Worm (Caenorhabditis elegans) whole organism, L2 larva: ENCODE results near the gene msp-49.

ENCODE experiments used
- C34F6.9 ChIP-seq: fragments of 150-350 bp; optimal IDR thresholded peaks from 2 replicates; lab custom pipeline; 2014; ENCODE audit warnings: missing biosample characterization, missing genetic modification characterization
- F13H6.1 ChIP-seq: sonication (generic microtip); optimal IDR thresholded peaks from 2 replicates; lab custom pipeline; 2016; ENCODE audit warnings: missing genetic modification characterization, missing compliant biosample characterization
- R02D3.7 ChIP-seq: fragments of 150-350 bp; optimal IDR thresholded peaks from 2 replicates; lab custom pipeline; 2014; ENCODE audit warnings: missing biosample characterization, missing genetic modification characterization
- Y55F3AM.14 ChIP-seq: fragments of 200-800 bp; sonication (Bioruptor generic); optimal IDR thresholded peaks from 2 replicates; lab custom pipeline; 2018; ENCODE audit warnings: mild to moderate bottlenecking, missing genetic modification characterization, missing compliant biosample characterization
- alr-1 ChIP-seq: fragments of 150-350 bp; optimal IDR thresholded peaks from 2 replicates; lab custom pipeline; 2014; ENCODE audit warnings: missing biosample characterization, missing genetic modification characterization
- aly-2 ChIP-seq: fragments of 150-350 bp; optimal IDR thresholded peaks from 2 replicates; lab custom pipeline; 2014; ENCODE audit warnings: missing biosample characterization, missing genetic modification characterization
- ama-1 ChIP-seq: fragments of 150-350 bp; optimal IDR thresholded peaks from 2 replicates; lab custom pipeline; 2018; ENCODE audit warnings: inconsistent platforms
- ceh-16 ChIP-seq: fragments of 150-350 bp; optimal IDR thresholded peaks from 2 replicates; lab custom pipeline; 2014; ENCODE audit warnings: missing biosample characterization, missing genetic modification characterization
- ceh-82 ChIP-seq: fragments of 150-350 bp; optimal IDR thresholded peaks from 2 replicates; lab custom pipeline; 2014; ENCODE audit warnings: missing biosample characterization, missing genetic modification characterization
- crh-2 ChIP-seq: sonication (generic microtip); optimal IDR thresholded peaks from 2 replicates; lab custom pipeline; 2017; ENCODE audit warnings: missing biosample characterization, missing genetic modification characterization
- egl-27 ChIP-seq: sonication (generic microtip); optimal IDR thresholded peaks from 3 replicates; lab custom pipeline; 2017; ENCODE audit warnings: missing biosample characterization, missing genetic modification reagents, missing genetic modification characterization
- elt-1 ChIP-seq: fragments of 150-350 bp; optimal IDR thresholded peaks from 2 replicates; lab custom pipeline; 2014; ENCODE audit warnings: missing biosample characterization, missing genetic modification characterization
- fos-1 ChIP-seq: fragments of 150-350 bp; optimal IDR thresholded peaks from 2 replicates; lab custom pipeline; 2014; ENCODE audit warnings: missing biosample characterization, missing genetic modification characterization
- gmeb-1 ChIP-seq: fragments of 150-350 bp; optimal IDR thresholded peaks from 2 replicates; lab custom pipeline; 2014; ENCODE audit warnings: missing biosample characterization, missing genetic modification characterization
- lin-11 ChIP-seq: fragments of 150-350 bp; sonication (generic microtip); optimal IDR thresholded peaks from 2 replicates; lab custom pipeline; 2014; ENCODE audit warnings: missing biosample characterization, missing genetic modification characterization, inconsistent platforms, mixed read lengths
- lsy-2 ChIP-seq, 2 experiments: fragments of 150-350 bp in 1 of 2; sonication (generic microtip) in 1 of 2; optimal IDR thresholded peaks; 2 replicates each; lab custom pipeline; 2014 to 2017; ENCODE audit warnings: missing biosample characterization in 2 of 2, missing genetic modification characterization in 2 of 2
- mab-5 ChIP-seq: fragments of 150-350 bp; optimal IDR thresholded peaks from 2 replicates; lab custom pipeline; 2014; ENCODE audit warnings: missing biosample characterization, missing genetic modification characterization
- nhr-10 ChIP-seq: sonication (generic microtip); optimal IDR thresholded peaks from 2 replicates; lab custom pipeline; 2017; ENCODE audit warnings: missing biosample characterization, missing genetic modification characterization
- nhr-11 ChIP-seq: fragments of 150-350 bp; optimal IDR thresholded peaks from 2 replicates; lab custom pipeline; 2014; ENCODE audit warnings: missing biosample characterization, missing genetic modification characterization
- nhr-12 ChIP-seq: fragments of 150-350 bp; optimal IDR thresholded peaks from 2 replicates; lab custom pipeline; 2014; ENCODE audit warnings: missing biosample characterization, missing genetic modification characterization
- nhr-129 ChIP-seq: fragments of 150-350 bp; optimal IDR thresholded peaks from 2 replicates; lab custom pipeline; 2014; ENCODE audit warnings: missing biosample characterization, missing genetic modification characterization
- nhr-23 ChIP-seq: fragments of 150-350 bp; optimal IDR thresholded peaks from 2 replicates; lab custom pipeline; 2014; ENCODE audit warnings: missing biosample characterization, missing genetic modification reagents, missing genetic modification characterization
- nhr-237 ChIP-seq: fragments of 150-350 bp; optimal IDR thresholded peaks from 2 replicates; lab custom pipeline; 2014; ENCODE audit warnings: missing biosample characterization, missing genetic modification characterization
- nhr-25 ChIP-seq: fragments of 150-350 bp; sonication (generic microtip); optimal IDR thresholded peaks from 3 replicates; lab custom pipeline; 2014; ENCODE audit warnings: missing biosample characterization, missing genetic modification characterization
- nhr-77 ChIP-seq: fragments of 150-350 bp; optimal IDR thresholded peaks from 2 replicates; lab custom pipeline; 2014; ENCODE audit warnings: missing biosample characterization, missing genetic modification characterization
- peb-1 ChIP-seq: fragments of 150-350 bp; optimal IDR thresholded peaks from 2 replicates; lab custom pipeline; 2014; ENCODE audit warnings: missing biosample characterization, missing genetic modification characterization
- sem-4 ChIP-seq: fragments of 150-350 bp; optimal IDR thresholded peaks from 2 replicates; lab custom pipeline; 2014; ENCODE audit warnings: missing biosample characterization, missing genetic modification reagents, missing genetic modification characterization
- skn-1 ChIP-seq: sonication (generic microtip); optimal IDR thresholded peaks from 2 replicates; lab custom pipeline; 2017; ENCODE audit warnings: missing biosample characterization, missing genetic modification characterization
- sma-3 ChIP-seq: sonication (generic microtip); optimal IDR thresholded peaks from 2 replicates; lab custom pipeline; 2016; ENCODE audit warnings: missing genetic modification reagents, missing genetic modification characterization, missing compliant biosample characterization
- sma-9 ChIP-seq, 2 experiments: fragments of 150-350 bp in 1 of 2; sonication (generic microtip) in 1 of 2; optimal IDR thresholded peaks; 2 replicates each; lab custom pipeline; 2014 to 2016; ENCODE audit warnings: missing genetic modification characterization in 2 of 2, mild to moderate bottlenecking in 1 of 2, missing biosample characterization in 1 of 2, missing compliant biosample characterization in 1 of 2, missing genetic modification reagents in 1 of 2, moderate library complexity in 1 of 2
- unc-39 ChIP-seq: fragments of 150-350 bp; optimal IDR thresholded peaks from 2 replicates; lab custom pipeline; 2014; ENCODE audit warnings: missing biosample characterization, missing genetic modification characterization
- unc-55 ChIP-seq: fragments of 150-350 bp; sonication (generic microtip); optimal IDR thresholded peaks from 3 replicates; lab custom pipeline; 2014; ENCODE audit warnings: missing biosample characterization, missing genetic modification reagents, missing genetic modification characterization
- unc-62 ChIP-seq: fragments of 150-350 bp; optimal IDR thresholded peaks from 2 replicates; lab custom pipeline; 2014; ENCODE audit warnings: missing biosample characterization, missing genetic modification reagents, missing genetic modification characterization
- zag-1 ChIP-seq: fragments of 150-350 bp; optimal IDR thresholded peaks from 2 replicates; lab custom pipeline; 2014; ENCODE audit warnings: missing biosample characterization, missing genetic modification characterization
- ztf-1 ChIP-seq: fragments of 200-800 bp; sonication (Bioruptor generic); conservative IDR thresholded peaks from 2 replicates; pipeline ENCODE4 v1.3.6; 2022; ENCODE audit warnings: missing genetic modification characterization, missing compliant biosample characterization
- ztf-11 ChIP-seq: sonication (generic microtip); optimal IDR thresholded peaks from 2 replicates; lab custom pipeline; 2017; ENCODE audit warnings: missing biosample characterization, missing genetic modification characterization
- ztf-4 ChIP-seq: fragments of 150-350 bp; optimal IDR thresholded peaks from 2 replicates; lab custom pipeline; 2014; ENCODE audit warnings: missing biosample characterization, missing genetic modification characterization

msp-49 gene

DNA sequence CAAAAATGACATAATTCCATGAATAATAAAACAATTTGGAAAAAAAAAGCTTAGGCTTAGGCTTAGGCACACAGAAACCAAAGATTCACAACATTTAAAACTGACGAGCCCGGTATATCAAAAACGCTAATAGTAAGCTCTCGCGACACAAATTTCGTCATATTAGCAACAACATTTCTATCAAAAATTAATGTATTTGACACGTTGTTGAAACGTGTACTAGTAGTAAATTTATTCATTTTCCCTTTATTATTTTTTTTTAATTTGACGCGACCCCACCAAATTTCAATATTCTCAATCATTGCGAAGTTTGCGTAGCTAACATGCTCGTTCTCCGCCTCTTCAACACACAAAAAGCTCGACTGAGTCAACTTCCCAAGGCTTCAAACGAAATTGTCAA, 17.8 kb downstream of the msp-49 start, which contains the start of gene C34F11.2:
TSS of gene C34F11.2 (plus strand) at position 301 of the 400 bp plus-strand sequence.
- no peak for TF ChIP-seq nhr-237 (tag; lab: Kevin White, UChicago)
- TF ChIP-seq nhr-12 (tag; lab: Kevin White, UChicago): no peak
- no peak for TF ChIP-seq ztf-4
- TF ChIP-seq sem-4 (tag; lab: Kevin White, UChicago): no peak
- no peak for TF ChIP-seq unc-62 (GFP tag; lab: Kevin White, UChicago)
- TF ChIP-seq zag-1: no peak
- TF ChIP-seq nhr-77: no peak
- no peak for TF ChIP-seq ceh-82 (tag; lab: Kevin White, UChicago)
- TF ChIP-seq ceh-16 (tag; lab: Kevin White, UChicago): no peak
- TF ChIP-seq R02D3.7 (tag; lab: Kevin White, UChicago): no peak
- TF ChIP-seq C34F6.9 (tag; lab: Kevin White, UChicago): no peak
- TF ChIP-seq ztf-11: no peak
- TF ChIP-seq crh-2 (tag; lab: Kevin White, UChicago): no peak
- no peak for TF ChIP-seq ama-1
- no peak for TF ChIP-seq aly-2 (tag; lab: Kevin White, UChicago)
- TF ChIP-seq egl-27: no peak
- TF ChIP-seq ztf-1 (GFP tag; lab: Robert Waterston, UW): no peak
- TF ChIP-seq F13H6.1 (tag; lab: Kevin White, UChicago): no peak

DNA sequence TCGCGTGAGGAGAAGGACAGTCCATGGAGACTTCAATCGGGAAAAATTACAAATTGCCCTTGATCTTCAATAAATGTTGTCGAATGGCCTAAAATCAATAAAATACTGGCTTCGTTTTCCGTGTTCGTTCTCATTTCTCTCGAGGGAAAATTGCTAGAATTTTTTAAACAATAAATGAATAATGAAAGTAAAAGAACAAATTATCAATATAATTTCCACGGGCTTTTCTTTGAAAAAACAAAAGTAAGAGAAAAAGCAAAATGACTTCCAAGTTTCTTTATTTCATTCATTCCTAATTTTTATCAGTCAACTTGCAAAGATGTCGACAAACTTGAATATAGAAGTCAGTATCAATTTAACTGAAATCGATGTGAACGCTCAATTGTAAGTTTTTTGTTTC, 18.5 kb downstream of the msp-49 start, which contains the start of gene C34F11.1:
TSS of gene C34F11.1 (plus strand) at position 301 of the 400 bp plus-strand sequence.
- TF ChIP-seq fos-1 (tag; lab: Kevin White, UChicago) (no peak), lsy-2 (tag; optimal IDR thresholded peaks at IDR 0.05; lab: Kevin White, UChicago) (no peak), elt-1 (tag; lab: Kevin White, UChicago) (no peak), nhr-23 (tag; lab: Kevin White, UChicago) (no peak), nhr-12 (tag; lab: Kevin White, UChicago) (no peak), ama-1 (no peak), nhr-237 (tag; lab: Kevin White, UChicago) (no peak), nhr-25 (tag; lab: Kevin White, UChicago) (no peak), unc-39 (tag; lab: Kevin White, UChicago) (no peak), gmeb-1 (tag; lab: Kevin White, UChicago) (no peak), peb-1 (tag; lab: Kevin White, UChicago) (no peak), nhr-11 (tag; lab: Kevin White, UChicago) (no peak), egl-27 (no peak), zag-1 (no peak), Y55F3AM.14 (GFP tag; lab: Kevin White, UChicago) (no peak), sma-3 (GFP tag; lab: Kevin White, UChicago) (no peak), lin-11 (tag; lab: Kevin White, UChicago) (no peak), sma-9 (GFP tag; optimal IDR thresholded peaks at IDR 0.05; lab: Kevin White, UChicago) (no peak), sma-9 (tag; optimal IDR thresholded peaks at IDR 0.05; lab: Kevin White, UChicago) (no peak), alr-1 (tag; lab: Kevin White, UChicago) (no peak), ceh-82 (tag; lab: Kevin White, UChicago) (no peak)

DNA sequence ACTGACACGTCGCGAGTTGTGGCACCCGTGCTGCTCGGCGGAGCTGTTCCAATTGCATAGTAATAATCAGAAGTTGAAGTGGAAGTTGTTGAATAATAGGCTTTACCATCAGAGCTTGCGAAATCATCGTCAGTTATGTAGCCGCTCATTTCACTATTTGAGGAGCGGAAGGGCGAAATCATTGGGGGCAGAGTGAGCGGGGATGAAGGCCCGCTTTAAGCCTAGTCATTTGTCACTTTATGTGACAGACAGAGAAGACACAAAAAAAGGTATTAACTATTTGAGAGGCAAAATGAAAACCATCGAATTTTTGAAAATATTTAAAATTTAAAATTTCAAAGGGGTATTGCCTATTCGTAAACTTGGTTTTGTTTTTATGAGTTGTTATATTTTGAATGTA, 24.2 kb downstream of the msp-49 start:
- peak; percentile 30 for TF ChIP-seq unc-55 (GFP tag; lab: Kevin White, UChicago)
- peak; percentile 20 for TF ChIP-seq mab-5 (tag; lab: Kevin White, UChicago)
- no peak for TF ChIP-seq fos-1 (tag; lab: Kevin White, UChicago)
- TF ChIP-seq nhr-23 (tag; lab: Kevin White, UChicago): no peak
- TF ChIP-seq, all 48 proteins: peak for 2

DNA sequence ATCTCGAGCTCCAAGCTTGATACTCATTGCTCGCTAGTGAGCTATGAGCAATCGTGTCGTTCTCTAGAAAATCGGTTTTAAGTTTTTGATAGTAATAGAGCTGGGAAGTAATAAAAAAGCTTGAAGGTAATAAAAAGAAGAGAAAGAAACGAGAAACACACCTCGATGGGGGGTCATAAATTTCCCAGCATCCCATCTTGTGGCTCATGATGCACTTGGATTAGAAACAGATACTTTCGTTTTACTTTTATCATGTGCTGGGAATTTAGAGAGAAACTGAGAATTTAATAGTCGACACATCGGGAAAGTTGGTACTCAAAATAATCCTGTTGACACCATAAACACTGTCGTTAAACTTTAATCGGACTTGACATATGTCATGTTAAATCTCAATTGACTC, 26.5 kb downstream of the msp-49 start:
- TF ChIP-seq sma-9 (GFP tag; optimal IDR thresholded peaks at IDR 0.05; lab: Kevin White, UChicago) (peak; percentile 38), sma-9 (tag; optimal IDR thresholded peaks at IDR 0.05; lab: Kevin White, UChicago) (no peak), mab-5 (tag; lab: Kevin White, UChicago) (peak; percentile 47), nhr-10 (tag; lab: Kevin White, UChicago) (no peak)

DNA sequence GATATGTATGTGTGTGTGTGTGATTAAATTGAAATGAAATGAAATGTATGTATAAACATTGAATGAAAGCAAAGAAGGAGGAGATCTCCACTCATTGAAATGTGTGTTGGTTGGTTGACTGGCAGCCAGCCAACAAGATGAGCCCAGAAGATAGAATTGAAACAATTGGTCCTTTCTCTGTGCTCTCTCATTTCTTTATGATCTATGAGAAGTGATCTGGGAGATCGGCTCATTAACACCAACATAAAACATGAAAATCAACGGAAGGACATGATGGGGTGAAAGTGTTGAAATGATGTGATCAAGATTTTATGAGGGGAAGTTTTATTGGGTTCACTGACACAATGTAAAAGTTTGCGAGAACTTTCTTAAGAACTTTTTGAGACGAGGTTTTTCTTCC, 28.7 kb downstream of the msp-49 start:
- TF ChIP-seq nhr-129 (peak; percentile 14), skn-1 (tag; lab: Kevin White, UChicago) (no peak), mab-5 (tag; lab: Kevin White, UChicago) (peak; percentile 0)
